Fruit fly (Drosophila melanogaster) whole organism, embryonic: ENCODE data around the gene SIFaR.

ENCODE experiments used
- Abd-B ChIP-seq: fragments of 200-800 bp; sonication (Bioruptor generic); optimal IDR thresholded peaks from 2 replicates; lab custom pipeline; 2018; ENCODE audit warnings: missing biosample characterization, mild to moderate bottlenecking, missing genetic modification characterization, moderate library complexity
- Awh ChIP-seq: fragments of 200-800 bp; sonication (Bioruptor generic); IDR thresholded peaks from 2 replicates; pipeline ENCODE4, ENCODE4 v1.3.6; 2022; ENCODE audit warnings: missing biosample characterization, missing genetic modification characterization
- Bdp1 ChIP-seq: fragments of 200-800 bp; sonication (Bioruptor generic); optimal IDR thresholded peaks from 3 replicates; lab custom pipeline; 2016; ENCODE audit warnings: missing biosample characterization, missing genetic modification characterization
- CG10147 ChIP-seq: fragments of 200-800 bp; sonication (Bioruptor generic); optimal IDR thresholded peaks from 2 replicates; lab custom pipeline; 2019; ENCODE audit warnings: missing biosample characterization, mild to moderate bottlenecking, missing genetic modification characterization, moderate library complexity
- CG10321 ChIP-seq: fragments of 200-800 bp; sonication (Bioruptor generic); IDR thresholded peaks from 2 replicates; pipeline ENCODE4 v1.3.6; 2022; ENCODE audit warnings: missing biosample characterization, missing genetic modification characterization
- CG10431 ChIP-seq: fragments of 200-800 bp; sonication (Bioruptor generic); optimal IDR thresholded peaks from 3 replicates; lab custom pipeline; 2018; ENCODE audit warnings: missing biosample characterization, mild to moderate bottlenecking, missing genetic modification characterization
- CG10543 ChIP-seq: fragments of 200-800 bp; sonication (Bioruptor generic); optimal IDR thresholded peaks from 3 replicates; lab custom pipeline; 2017; ENCODE audit warnings: missing biosample characterization, mild to moderate bottlenecking, missing genetic modification characterization, moderate library complexity
- CG11247 ChIP-seq: fragments of 200-800 bp; sonication (Bioruptor generic); IDR thresholded peaks from 2 replicates; pipeline ENCODE4 v1.3.6; 2022; ENCODE audit warnings: missing biosample characterization, missing genetic modification characterization
- CG13296 ChIP-seq: fragments of 200-800 bp; sonication (Bioruptor generic); optimal IDR thresholded peaks from 3 replicates; lab custom pipeline; 2018; ENCODE audit warnings: missing biosample characterization, mild to moderate bottlenecking, missing genetic modification characterization
- CG17186 ChIP-seq: fragments of 200-800 bp; sonication (Bioruptor generic); optimal IDR thresholded peaks from 3 replicates; lab custom pipeline; 2017; ENCODE audit warnings: missing biosample characterization, missing genetic modification reagents, missing genetic modification characterization
- CG2129 ChIP-seq: fragments of 200-800 bp; sonication (Bioruptor generic); IDR thresholded peaks from 2 replicates; pipeline ENCODE4 v1.3.6; 2022; ENCODE audit warnings: missing biosample characterization, missing genetic modification characterization; ENCODE audit not compliant: partially characterized antibody
- CG2678 ChIP-seq: fragments of 200-800 bp; sonication (Bioruptor generic); optimal IDR thresholded peaks from 3 replicates; lab custom pipeline; 2019; ENCODE audit warnings: missing biosample characterization, mild to moderate bottlenecking, missing genetic modification characterization, moderate library complexity
- CG2875 ChIP-seq: fragments of 200-800 bp; sonication (Bioruptor generic); optimal IDR thresholded peaks from 2 replicates; lab custom pipeline; 2017; ENCODE audit warnings: missing biosample characterization, mild to moderate bottlenecking, missing genetic modification characterization, missing genetic modification reagents
- CG42726 ChIP-seq: fragments of 200-800 bp; sonication (Bioruptor generic); IDR thresholded peaks from 2 replicates; pipeline ENCODE4 v1.3.6; 2022; ENCODE audit warnings: missing biosample characterization, missing genetic modification characterization; ENCODE audit not compliant: partially characterized antibody
- CG6254 ChIP-seq: fragments of 200-800 bp; sonication (Bioruptor generic); optimal IDR thresholded peaks from 3 replicates; lab custom pipeline; 2017; ENCODE audit warnings: mild to moderate bottlenecking, missing biosample characterization, missing genetic modification reagents, missing genetic modification characterization
- CG7357 ChIP-seq: fragments of 200-800 bp; sonication (Bioruptor generic); IDR thresholded peaks from 3 replicates; pipeline ENCODE4 v1.3.6; 2022; ENCODE audit warnings: missing biosample characterization, missing genetic modification characterization
- CG8765 ChIP-seq: fragments of 200-800 bp; sonication (Bioruptor generic); IDR thresholded peaks from 2 replicates; pipeline ENCODE4 v1.3.6; 2022; ENCODE audit warnings: missing biosample characterization, missing genetic modification characterization
- CG9932 ChIP-seq: fragments of 200-800 bp; sonication (Bioruptor generic); IDR thresholded peaks from 2 replicates; pipeline ENCODE4 v1.3.6; 2022; ENCODE audit warnings: missing biosample characterization, missing genetic modification characterization
- CTCF ChIP-seq: fragments of 200-800 bp; sonication (Bioruptor generic); optimal IDR thresholded peaks from 2 replicates; lab custom pipeline; 2017; ENCODE audit warnings: missing biosample characterization, mild to moderate bottlenecking, missing genetic modification characterization, moderate library complexity
- Dad ChIP-seq: fragments of 200-800 bp; sonication (Bioruptor generic); optimal IDR thresholded peaks from 3 replicates; lab custom pipeline; 2016; ENCODE audit warnings: missing biosample characterization, missing genetic modification characterization
- Dip3 ChIP-seq: fragments of 200-800 bp; sonication (Bioruptor generic); optimal IDR thresholded peaks from 3 replicates; lab custom pipeline; 2016; ENCODE audit warnings: missing biosample characterization, missing genetic modification characterization
- Drgx ChIP-seq: fragments of 200-800 bp; sonication (Bioruptor generic); IDR thresholded peaks from 2 replicates; pipeline ENCODE4 v1.3.6; 2022; ENCODE audit warnings: missing biosample characterization, missing genetic modification characterization
- E2f1 ChIP-seq: fragments of 200-800 bp; sonication (Bioruptor generic); IDR thresholded peaks from 2 replicates; pipeline ENCODE4 v1.3.6; 2022; ENCODE audit warnings: missing biosample characterization, missing genetic modification characterization
- Fer2 ChIP-seq: fragments of 200-800 bp; sonication (Bioruptor generic); optimal IDR thresholded peaks from 2 replicates; lab custom pipeline; 2018; ENCODE audit warnings: missing biosample characterization, mild to moderate bottlenecking, missing genetic modification characterization, moderate library complexity
- HHEX ChIP-seq: fragments of 200-800 bp; sonication (Bioruptor generic); optimal IDR thresholded peaks from 3 replicates; lab custom pipeline; 2017; ENCODE audit warnings: missing biosample characterization, mild to moderate bottlenecking, missing genetic modification characterization, missing genetic modification reagents
- HLH4C ChIP-seq: fragments of 200-800 bp; sonication (Bioruptor generic); IDR thresholded peaks from 3 replicates; pipeline ENCODE4 v1.3.6; 2022; ENCODE audit warnings: missing biosample characterization, missing genetic modification characterization; ENCODE audit not compliant: partially characterized antibody
- Spps ChIP-seq: fragments of 200-800 bp; sonication (Bioruptor generic); optimal IDR thresholded peaks from 2 replicates; lab custom pipeline; 2018; ENCODE audit warnings: missing biosample characterization, mild to moderate bottlenecking, missing genetic modification characterization
- YL-1 ChIP-seq: fragments of 200-800 bp; sonication (Bioruptor generic); optimal IDR thresholded peaks from 3 replicates; lab custom pipeline; 2017; ENCODE audit warnings: missing biosample characterization, mild to moderate bottlenecking, missing genetic modification characterization
- aop ChIP-seq: fragments of 200-800 bp; sonication (Bioruptor generic); IDR thresholded peaks from 2 replicates; pipeline ENCODE4 v1.3.6; 2022; ENCODE audit warnings: missing biosample characterization, missing genetic modification characterization
- ash1 ChIP-seq: fragments of 200-800 bp; sonication (Bioruptor generic); optimal IDR thresholded peaks from 2 replicates; lab custom pipeline; 2018; ENCODE audit warnings: missing biosample characterization, mild to moderate bottlenecking, missing genetic modification characterization
- ato ChIP-seq: fragments of 200-800 bp; sonication (Bioruptor generic); IDR thresholded peaks from 2 replicates; pipeline ENCODE4 v1.3.6; 2022; ENCODE audit warnings: missing biosample characterization, missing genetic modification characterization; ENCODE audit not compliant: partially characterized antibody
- bbx ChIP-seq: fragments of 200-800 bp; sonication (Bioruptor generic); IDR thresholded peaks from 2 replicates; pipeline ENCODE4 v1.3.6; 2022; ENCODE audit warnings: missing biosample characterization, missing genetic modification characterization; ENCODE audit not compliant: partially characterized antibody
- bowl ChIP-seq: fragments of 200-800 bp; sonication (Bioruptor generic); IDR thresholded peaks from 2 replicates; pipeline ENCODE4 v1.3.6; 2022; ENCODE audit warnings: missing biosample characterization, missing genetic modification characterization
- chinmo ChIP-seq: fragments of 200-800 bp; sonication (Bioruptor generic); IDR thresholded peaks from 4 replicates; pipeline ENCODE4 v1.3.6; 2022; ENCODE audit warnings: missing biosample characterization, missing genetic modification characterization; ENCODE audit not compliant: partially characterized antibody
- ci ChIP-seq: fragments of 200-800 bp; sonication (Bioruptor generic); IDR thresholded peaks from 3 replicates; pipeline ENCODE4 v1.3.6; 2022; ENCODE audit warnings: missing biosample characterization, missing genetic modification characterization
- crol ChIP-seq: fragments of 200-800 bp; sonication (Bioruptor generic); IDR thresholded peaks from 2 replicates; pipeline ENCODE4 v1.3.6; 2022; ENCODE audit warnings: missing biosample characterization, missing genetic modification characterization
- dati ChIP-seq: fragments of 200-800 bp; sonication (Bioruptor generic); IDR thresholded peaks from 2 replicates; pipeline ENCODE4 v1.3.6; 2022; ENCODE audit warnings: missing biosample characterization, missing genetic modification characterization
- gsb ChIP-seq: fragments of 200-800 bp; sonication (Bioruptor generic); IDR thresholded peaks from 2 replicates; pipeline ENCODE4 v1.3.6; 2022; ENCODE audit warnings: missing biosample characterization, missing genetic modification characterization
- gt ChIP-seq: fragments of 200-800 bp; sonication (Bioruptor generic); IDR thresholded peaks from 2 replicates; pipeline ENCODE4 v1.3.6; 2022; ENCODE audit warnings: missing biosample characterization, missing genetic modification characterization
- kni ChIP-seq: fragments of 200-800 bp; sonication (Bioruptor generic); optimal IDR thresholded peaks from 3 replicates; lab custom pipeline; 2017; ENCODE audit warnings: mild to moderate bottlenecking, missing biosample characterization, missing genetic modification reagents, missing genetic modification characterization
- lilli ChIP-seq: fragments of 200-800 bp; sonication (Bioruptor generic); optimal IDR thresholded peaks from 3 replicates; lab custom pipeline; 2016; ENCODE audit warnings: missing biosample characterization, missing genetic modification characterization
- oc ChIP-seq: fragments of 200-800 bp; sonication (Bioruptor generic); optimal IDR thresholded peaks from 2 replicates; lab custom pipeline; 2018; ENCODE audit warnings: missing biosample characterization, mild to moderate bottlenecking, missing genetic modification characterization, moderate library complexity
- otp ChIP-seq: fragments of 200-800 bp; sonication (Bioruptor generic); IDR thresholded peaks from 3 replicates; pipeline ENCODE4, ENCODE4 v1.3.6; 2022; ENCODE audit warnings: missing biosample characterization, missing genetic modification characterization
- pfk ChIP-seq: fragments of 200-800 bp; sonication (Bioruptor generic); optimal IDR thresholded peaks from 2 replicates; lab custom pipeline; 2018; ENCODE audit warnings: missing biosample characterization, mild to moderate bottlenecking, missing genetic modification characterization, moderate library complexity
- sens ChIP-seq: fragments of 200-800 bp; sonication (Bioruptor generic); peaks from one replicate; lab custom pipeline; 2016; ENCODE audit warnings: missing biosample characterization, missing genetic modification characterization
- tin ChIP-seq: fragments of 200-800 bp; sonication (Bioruptor generic); optimal IDR thresholded peaks from 3 replicates; lab custom pipeline; 2016; ENCODE audit warnings: missing biosample characterization, missing genetic modification characterization
- trem ChIP-seq: fragments of 200-800 bp; optimal IDR thresholded peaks from 3 replicates; lab custom pipeline; 2019; ENCODE audit warnings: missing biosample characterization, mild to moderate bottlenecking, missing genetic modification characterization, moderate library complexity
- ttk ChIP-seq: fragments of 200-800 bp; sonication (Bioruptor generic); IDR thresholded peaks from 2 replicates; pipeline ENCODE4 v2.1.2; 2022; ENCODE audit warnings: missing biosample characterization, missing genetic modification characterization
- unpg ChIP-seq: fragments of 200-800 bp; sonication (Bioruptor generic); optimal IDR thresholded peaks from 3 replicates; lab custom pipeline; 2018; ENCODE audit warnings: missing biosample characterization, mild to moderate bottlenecking, missing genetic modification characterization, moderate library complexity
- z ChIP-seq: fragments of 200-800 bp; sonication (Bioruptor generic); IDR thresholded peaks from 3 replicates; pipeline ENCODE4 v1.3.6; 2022; ENCODE audit warnings: missing biosample characterization, missing genetic modification characterization

The SIFaR gene

DNA sequence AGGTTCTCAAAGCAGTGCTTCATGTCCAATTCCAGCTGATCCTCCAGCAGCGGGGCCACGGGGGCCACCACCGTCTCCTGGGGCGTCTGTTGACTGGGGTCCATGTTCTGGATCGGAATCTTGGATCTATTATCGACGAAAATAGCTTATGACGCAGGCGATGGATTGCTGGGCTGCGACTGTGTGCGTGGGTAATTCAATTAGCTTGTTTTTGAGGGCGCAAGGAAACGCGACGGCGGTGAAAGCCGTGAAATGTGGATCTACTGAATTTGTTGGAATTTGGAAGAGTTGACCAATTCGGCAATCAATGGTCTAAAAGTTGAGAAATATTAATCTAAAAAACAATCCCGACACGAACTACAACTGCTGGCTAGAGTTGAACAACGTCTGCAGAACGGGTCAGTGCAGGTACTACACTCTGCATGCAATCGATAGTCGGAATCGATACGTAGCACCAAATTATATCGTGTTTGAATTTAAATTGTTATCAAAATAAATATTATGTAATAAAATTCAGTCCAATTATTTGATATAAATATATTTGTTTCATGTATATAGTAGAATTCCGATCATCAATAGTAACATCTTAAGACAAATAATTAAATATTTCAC, 20.3 kb downstream of the SIFaR start, which contains the start of gene CG3308 (continued):
- no peak for TF ChIP-seq pfk (GFP tag; lab: Kevin White, UChicago)
- TF ChIP-seq otp, result no peak
- TF ChIP-seq Bdp1 (GFP tag; lab: Kevin White, UChicago), result peak; percentile 33
- TF ChIP-seq Spps, result no peak
- TF ChIP-seq CTCF (GFP tag; lab: Kevin White, UChicago), result peak; percentile 4
- TF ChIP-seq CG8765 (GFP tag; lab: Robert Waterston, UW), result no peak
- TF ChIP-seq Dad (GFP tag; lab: Kevin White, UChicago), result peak; percentile 45
- TF ChIP-seq Dip3 (GFP tag; lab: Kevin White, UChicago), result no peak
- TF ChIP-seq CG17186 (GFP tag; lab: Kevin White, UChicago), result peak; percentile 66
- peak; percentile 9 for TF ChIP-seq CG10147 (GFP tag; lab: Kevin White, UChicago)
- peak; percentile 79 for TF ChIP-seq CG42726 (GFP tag; lab: Robert Waterston, UW)
- TF ChIP-seq CG10431 (GFP tag; lab: Kevin White, UChicago), result no peak
- TF ChIP-seq, all 482 proteins: peak for 184

DNA sequence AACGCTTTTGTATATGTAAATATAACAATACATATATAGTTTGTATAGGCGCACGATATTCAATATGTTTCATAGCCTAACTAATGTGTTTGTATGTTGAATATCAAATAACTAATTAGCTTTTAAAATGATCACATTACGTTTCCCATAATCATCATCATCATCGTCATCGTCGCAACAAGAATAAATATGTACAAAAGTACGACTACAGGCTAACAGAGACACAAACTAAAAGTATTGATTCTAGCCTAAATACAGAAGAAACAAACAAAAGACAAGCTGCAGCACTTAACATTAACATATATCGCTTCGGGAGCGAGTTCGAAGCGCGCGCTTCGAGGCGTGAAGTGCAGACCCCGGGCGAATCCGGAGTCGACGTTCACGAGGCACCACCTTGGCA, 22.6 kb downstream of the SIFaR start:
- TF ChIP-seq ttk (no peak), bbx (no peak), dati (GFP tag; lab: Robert Waterston, UW) (no peak), CG10543 (GFP tag; lab: Kevin White, UChicago) (peak; percentile 25), CG11247 (GFP tag; lab: Robert Waterston, UW) (no peak), CG2678 (tag; lab: Kevin White, UChicago) (peak; percentile 60), CG10321 (GFP tag; lab: Robert Waterston, UW) (no peak), tin (GFP tag; lab: Kevin White, UChicago) (no peak), unpg (GFP tag; lab: Kevin White, UChicago) (peak; percentile 31), CG9932 (GFP tag; lab: Robert Waterston, UW) (no peak), crol (GFP tag; lab: Robert Waterston, UW) (no peak), chinmo (GFP tag; lab: Robert Waterston, UW) (no peak), ci (GFP tag; lab: Robert Waterston, UW) (0 out of 3 replicates have a peak, but pooled peaks have one; percentile 22), Fer2 (tag; lab: Kevin White, UChicago) (no peak), CG2129 (GFP tag; lab: Robert Waterston, UW) (no peak), E2f1 (GFP tag; lab: Robert Waterston, UW) (no peak), HHEX (peak; percentile 53), CG2875 (GFP tag; lab: Kevin White, UChicago) (peak; percentile 44), Abd-B (GFP tag; lab: Kevin White, UChicago) (no peak), lilli (GFP tag; lab: Kevin White, UChicago) (no peak), CG6254 (GFP tag; lab: Kevin White, UChicago) (peak; percentile 6), ato (GFP tag; lab: Robert Waterston, UW) (no peak), CG8765 (GFP tag; lab: Robert Waterston, UW) (no peak), z (GFP tag; lab: Robert Waterston, UW) (0 out of 3 replicates have a peak, but pooled peaks have one; percentile 36), HLH4C (GFP tag; lab: Robert Waterston, UW) (no peak), ash1 (no peak), gt (GFP tag; lab: Robert Waterston, UW) (no peak), oc (no peak), Awh (GFP tag; lab: Robert Waterston, UW) (no peak), CG13296 (GFP tag; lab: Kevin White, UChicago) (peak; percentile 70), gsb (GFP tag; lab: Robert Waterston, UW) (no peak), aop (GFP tag; lab: Robert Waterston, UW) (no peak), sens (peak; percentile 69), CG7357 (GFP tag; lab: Robert Waterston, UW) (no peak), Drgx (GFP tag; lab: Robert Waterston, UW) (no peak), kni (no peak), bowl (GFP tag; lab: Robert Waterston, UW) (no peak), YL-1 (GFP tag; lab: Kevin White, UChicago) (no peak), trem (tag; lab: Kevin White, UChicago) (no peak)
